Fruit fly (Drosophila melanogaster) whole organism, wandering third instar larva: Measurements from ENCODE around the gene CG44153.

Experiments used
- GATAd ChIP-seq: sonication (Bioruptor generic); optimal IDR thresholded peaks from 2 replicates; lab custom pipeline; 2016; ENCODE audit warnings: missing biosample characterization, missing genetic modification characterization
- HLH106 ChIP-seq: fragments of 200-800 bp; optimal IDR thresholded peaks from 3 replicates; lab custom pipeline; 2019; ENCODE audit warnings: missing biosample characterization, mild to moderate bottlenecking, missing genetic modification characterization, moderate library complexity
- Jra ChIP-seq: sonication (Bioruptor generic); optimal IDR thresholded peaks from 2 replicates; lab custom pipeline; 2016; ENCODE audit warnings: missing biosample characterization, missing genetic modification characterization
- Myc ChIP-seq: fragments of >200 bp; optimal IDR thresholded peaks from 2 replicates; lab custom pipeline; 2017
- N ChIP-seq: fragments of >200 bp; optimal IDR thresholded peaks from 2 replicates; lab custom pipeline; 2018; ENCODE audit warnings: missing biosample characterization, missing external identifiers, missing genetic modification characterization
- OdsH ChIP-seq: fragments of 200-800 bp; sonication (Bioruptor generic); optimal IDR thresholded peaks from 2 replicates; lab custom pipeline; 2016; ENCODE audit warnings: missing biosample characterization, mild to moderate bottlenecking, missing genetic modification characterization
- br ChIP-seq: fragments of 200-800 bp; sonication (Bioruptor generic); optimal IDR thresholded peaks from 2 replicates; lab custom pipeline; 2016; ENCODE audit warnings: missing biosample characterization, missing genetic modification characterization
- dmrt93B ChIP-seq: fragments of 200-800 bp; sonication (Bioruptor generic); optimal IDR thresholded peaks from 2 replicates; lab custom pipeline; 2018; ENCODE audit warnings: missing biosample characterization, mild to moderate bottlenecking, missing genetic modification characterization
- lola ChIP-seq: fragments of >200 bp; optimal IDR thresholded peaks from 2 replicates; lab custom pipeline; 2017; ENCODE audit warnings: missing biosample characterization, missing genetic modification characterization
- pan ChIP-seq: fragments of >200 bp; optimal IDR thresholded peaks from 2 replicates; lab custom pipeline; 2017
- psq ChIP-seq: fragments of 200-800 bp; sonication (Bioruptor generic); optimal IDR thresholded peaks from 3 replicates; lab custom pipeline; 2017; ENCODE audit warnings: missing biosample characterization, mild to moderate bottlenecking, missing genetic modification characterization, moderate library complexity
- usp ChIP-seq: fragments of >200 bp; optimal IDR thresholded peaks from 2 replicates; lab custom pipeline; 2017; ENCODE audit warnings: missing biosample characterization, missing genetic modification characterization

dm6 chr2L:10108749-10109148 is 71.3 kb downstream of the CG44153 start:
- TF ChIP-seq Jra (GFP tag; lab: Kevin White, UChicago) (no peak), dmrt93B (GFP tag; lab: Kevin White, UChicago) (no peak), usp (GFP tag; lab: Kevin White, UChicago) (no peak), HLH106 (no peak), GATAd (no peak), OdsH (GFP tag; lab: Kevin White, UChicago) (no peak), N (no peak), psq (no peak), pan (lab: Kevin White, UChicago) (no peak), lola (GFP tag; lab: Kevin White, UChicago) (no peak), Myc (lab: Kevin White, UChicago) (no peak), br (GFP tag; lab: Kevin White, UChicago) (no peak)
